Worm (Caenorhabditis elegans) whole organism, L3 larva: Measurements from ENCODE around the gene F59H6.15.

Source experiments
- R02D3.7 ChIP-seq: fragments of 150-350 bp; optimal IDR thresholded peaks from 2 replicates; lab custom pipeline; 2014; ENCODE audit warnings: missing biosample characterization, missing genetic modification characterization
- ZK546.5 ChIP-seq: sonication (generic microtip); optimal IDR thresholded peaks from 2 replicates; lab custom pipeline; 2017; ENCODE audit warnings: missing biosample characterization, missing genetic modification characterization
- ceh-16 ChIP-seq: sonication (generic microtip); optimal IDR thresholded peaks from 2 replicates; lab custom pipeline; 2017; ENCODE audit warnings: missing biosample characterization, missing genetic modification characterization
- ceh-9 ChIP-seq: sonication (generic microtip); optimal IDR thresholded peaks from 2 replicates; lab custom pipeline; 2018; ENCODE audit warnings: missing biosample characterization, missing genetic modification characterization
- elt-1 ChIP-seq: fragments of 150-350 bp; optimal IDR thresholded peaks from 2 replicates; lab custom pipeline; 2014; ENCODE audit warnings: missing biosample characterization, missing genetic modification characterization
- elt-2 ChIP-seq: sonication (generic microtip); optimal IDR thresholded peaks from 2 replicates; lab custom pipeline; 2016; ENCODE audit warnings: missing genetic modification reagents, mild to moderate bottlenecking, missing genetic modification characterization, missing compliant biosample characterization
- elt-3 ChIP-seq, 3 experiments: fragments of 150-350 bp in 1 of 3; sonication (generic microtip) in 2 of 3; optimal IDR thresholded peaks; 2 replicates in 2 of 3; 4 replicates in 1 of 3; lab custom pipeline; 2014 to 2017; ENCODE audit warnings: missing biosample characterization in 3 of 3, missing genetic modification characterization in 3 of 3
- eor-1 ChIP-seq, 2 experiments: fragments of 150-350 bp; optimal IDR thresholded peaks; 2 replicates each; lab custom pipeline; 2014 to 2018; ENCODE audit warnings: missing biosample characterization in 2 of 2, missing genetic modification characterization in 2 of 2
- fkh-2 ChIP-seq: fragments of 150-350 bp; optimal IDR thresholded peaks from 2 replicates; lab custom pipeline; 2014; ENCODE audit warnings: missing biosample characterization, missing genetic modification reagents, missing genetic modification characterization
- lin-15B ChIP-seq: fragments of 150-350 bp; optimal IDR thresholded peaks from 2 replicates; lab custom pipeline; 2014; ENCODE audit warnings: missing biosample characterization, missing genetic modification characterization
- lin-39 ChIP-seq: fragments of 150-350 bp; optimal IDR thresholded peaks from 2 replicates; lab custom pipeline; 2018; ENCODE audit warnings: missing biosample characterization, missing genetic modification reagents, missing genetic modification characterization
- lsy-12 ChIP-seq: sonication (generic microtip); optimal IDR thresholded peaks from 2 replicates; lab custom pipeline; 2016; ENCODE audit warnings: mild to moderate bottlenecking, missing genetic modification characterization, missing compliant biosample characterization
- mml-1 ChIP-seq: fragments of 150-350 bp; sonication (generic microtip); optimal IDR thresholded peaks from 3 replicates; lab custom pipeline; 2014; ENCODE audit warnings: missing biosample characterization, missing genetic modification characterization
- nfya-1 ChIP-seq: sonication (generic microtip); optimal IDR thresholded peaks from 2 replicates; lab custom pipeline; 2017; ENCODE audit warnings: missing genetic modification characterization, mild to moderate bottlenecking, missing compliant biosample characterization, antibody characterized with exemption, moderate library complexity; ENCODE audit not compliant: insufficient read depth
- nhr-11 ChIP-seq: fragments of 150-350 bp; optimal IDR thresholded peaks from 2 replicates; lab custom pipeline; 2014; ENCODE audit warnings: missing biosample characterization, missing genetic modification characterization
- nhr-23 ChIP-seq: fragments of 150-350 bp; optimal IDR thresholded peaks from 2 replicates; lab custom pipeline; 2014; ENCODE audit warnings: missing biosample characterization, missing genetic modification reagents, missing genetic modification characterization
- nhr-25 ChIP-seq: sonication (generic microtip); optimal IDR thresholded peaks from 2 replicates; lab custom pipeline; 2017; ENCODE audit warnings: missing biosample characterization, missing genetic modification characterization
- nhr-76 ChIP-seq: fragments of 150-350 bp; sonication (generic microtip); optimal IDR thresholded peaks from 5 replicates; lab custom pipeline; 2014; ENCODE audit warnings: missing biosample characterization, missing genetic modification characterization
- pha-4 ChIP-seq: fragments of 150-350 bp; optimal IDR thresholded peaks from 2 replicates; lab custom pipeline; 2014; ENCODE audit warnings: missing biosample characterization, missing genetic modification reagents, missing genetic modification characterization
- skn-1 ChIP-seq: fragments of 150-350 bp; optimal IDR thresholded peaks from 2 replicates; lab custom pipeline; 2014; ENCODE audit warnings: missing biosample characterization, missing genetic modification characterization
- snpc-4 ChIP-seq: fragments of 150-350 bp; optimal IDR thresholded peaks from 2 replicates; lab custom pipeline; 2014; ENCODE audit warnings: missing biosample characterization, missing genetic modification characterization
- unc-62 ChIP-seq: fragments of 150-350 bp; sonication (generic microtip); optimal IDR thresholded peaks from 4 replicates; lab custom pipeline; 2014; ENCODE audit warnings: missing biosample characterization, missing genetic modification reagents, missing genetic modification characterization
- zag-1 ChIP-seq: fragments of 150-350 bp; optimal IDR thresholded peaks from 2 replicates; lab custom pipeline; 2014; ENCODE audit warnings: missing biosample characterization, missing genetic modification characterization
- ztf-11 ChIP-seq: fragments of 150-350 bp; optimal IDR thresholded peaks from 2 replicates; lab custom pipeline; 2014; ENCODE audit warnings: missing biosample characterization, missing genetic modification characterization

F59H6.15 gene

ce11 chrII:2058985-2059384 lies 46.2 kb downstream of the F59H6.15 start, which contains the start of gene F07E5.5:
TSS of gene F07E5.5 (minus strand) at chrII:2059070.
- no peak for TF ChIP-seq pha-4 (tag; lab: Kevin White, UChicago)
- no peak for TF ChIP-seq unc-62 (GFP tag; lab: Kevin White, UChicago)
- TF ChIP-seq skn-1 (tag; lab: Kevin White, UChicago) = no peak
- peak; percentile 40 for TF ChIP-seq lin-15B (tag; lab: Kevin White, UChicago)
- TF ChIP-seq ceh-9 (tag; lab: Kevin White, UChicago) = no peak
- peak; percentile 79 for TF ChIP-seq nfya-1 (tag; lab: Kevin White, UChicago)
- no peak for TF ChIP-seq fkh-2 (tag; lab: Kevin White, UChicago)
- no peak for TF ChIP-seq elt-3 (tag; optimal IDR thresholded peaks at IDR 0.05; lab: Kevin White, UChicago)
- TF ChIP-seq R02D3.7 (tag; lab: Kevin White, UChicago) = peak; percentile 44
- peak; percentile 16 for TF ChIP-seq lsy-12
- peak; percentile 46 for TF ChIP-seq snpc-4 (tag; lab: Kevin White, UChicago)
- TF ChIP-seq ceh-16 (tag; lab: Kevin White, UChicago) = no peak
- TF ChIP-seq eor-1 (tag; optimal IDR thresholded peaks at IDR 0.05; lab: Kevin White, UChicago) = no peak
- TF ChIP-seq lin-39 = peak; percentile 10
- TF ChIP-seq nhr-76 (tag; lab: Kevin White, UChicago) = no peak
- peak; percentile 41 for TF ChIP-seq nhr-23 (tag; lab: Kevin White, UChicago)
- peak; percentile 20 for TF ChIP-seq elt-2
- TF ChIP-seq nhr-25 (tag; lab: Kevin White, UChicago) = peak; percentile 9
- TF ChIP-seq elt-1 (tag; lab: Kevin White, UChicago) = peak; percentile 31
- TF ChIP-seq mml-1 = no peak
- TF ChIP-seq zag-1 = no peak
- TF ChIP-seq ZK546.5 (tag; lab: Kevin White, UChicago) = no peak
- no peak for TF ChIP-seq ztf-11 (tag; lab: Kevin White, UChicago)
- no peak for TF ChIP-seq nhr-11 (tag; lab: Kevin White, UChicago)
